Fruit fly (Drosophila melanogaster) whole organism, prepupa: ENCODE results near the gene GatA.

Experiments
- Blimp-1 ChIP-seq: fragments of 200-800 bp; sonication (Bioruptor generic); optimal IDR thresholded peaks from 3 replicates; lab custom pipeline; 2017; ENCODE audit warnings: missing biosample characterization, missing genetic modification characterization, mild to moderate bottlenecking, moderate library complexity, missing genetic modification reagents
- CG10631 ChIP-seq: fragments of 200-800 bp; sonication (Bioruptor generic); optimal IDR thresholded peaks from 2 replicates; lab custom pipeline; 2016; ENCODE audit warnings: missing biosample characterization, missing genetic modification characterization
- CG10669 ChIP-seq: fragments of 200-800 bp; sonication (Bioruptor generic); optimal IDR thresholded peaks from 3 replicates; lab custom pipeline; 2018; ENCODE audit warnings: missing biosample characterization, mild to moderate bottlenecking, missing genetic modification characterization, moderate library complexity
- CG11294 ChIP-seq: fragments of 200-800 bp; sonication (Bioruptor generic); IDR thresholded peaks from 2 replicates; pipeline ENCODE4 v1.3.6; 2022; ENCODE audit warnings: missing biosample characterization, missing genetic modification characterization
- CG11902 ChIP-seq: fragments of 200-800 bp; sonication (Bioruptor generic); optimal IDR thresholded peaks from 3 replicates; lab custom pipeline; 2016; ENCODE audit warnings: missing biosample characterization, missing genetic modification characterization
- CG15336 ChIP-seq: fragments of 200-800 bp; sonication (Bioruptor generic); IDR thresholded peaks from 2 replicates; pipeline ENCODE4 v1.3.6; 2022; ENCODE audit warnings: missing biosample characterization, missing genetic modification characterization
- CG1621 ChIP-seq: fragments of 200-800 bp; sonication (Bioruptor generic); optimal IDR thresholded peaks from 3 replicates; lab custom pipeline; 2018; ENCODE audit warnings: missing biosample characterization, mild to moderate bottlenecking, missing genetic modification characterization
- CG16779 ChIP-seq: fragments of 200-800 bp; sonication (Bioruptor generic); optimal IDR thresholded peaks from 3 replicates; lab custom pipeline; 2017; ENCODE audit warnings: missing biosample characterization, mild to moderate bottlenecking, missing genetic modification characterization
- CG3032 ChIP-seq: fragments of 200-800 bp; optimal IDR thresholded peaks from 2 replicates; lab custom pipeline; 2019; ENCODE audit warnings: missing biosample characterization, mild to moderate bottlenecking, missing genetic modification characterization, moderate library complexity
- CG31627 ChIP-seq: fragments of 200-800 bp; sonication (Bioruptor generic); optimal IDR thresholded peaks from 3 replicates; lab custom pipeline; 2016; ENCODE audit warnings: missing biosample characterization, missing genetic modification characterization
- CG32006 ChIP-seq: fragments of 200-800 bp; sonication (Bioruptor generic); optimal IDR thresholded peaks from 3 replicates; lab custom pipeline; 2017; ENCODE audit warnings: missing biosample characterization, mild to moderate bottlenecking, missing genetic modification characterization
- CG34406 ChIP-seq: fragments of 200-800 bp; sonication (Bioruptor generic); optimal IDR thresholded peaks from 3 replicates; lab custom pipeline; 2016; ENCODE audit warnings: missing biosample characterization, missing genetic modification characterization
- CG4318 ChIP-seq: fragments of 200-800 bp; sonication (Bioruptor generic); optimal IDR thresholded peaks from 3 replicates; lab custom pipeline; 2017; ENCODE audit warnings: missing biosample characterization, mild to moderate bottlenecking, missing genetic modification characterization
- CG6163 ChIP-seq: fragments of 200-800 bp; sonication (Bioruptor generic); IDR thresholded peaks from 3 replicates; pipeline ENCODE4 v1.3.6; 2022; ENCODE audit warnings: missing biosample characterization, missing genetic modification characterization
- CG6276 ChIP-seq: fragments of 200-800 bp; sonication (Bioruptor generic); optimal IDR thresholded peaks from 2 replicates; lab custom pipeline; 2017; ENCODE audit warnings: missing biosample characterization, mild to moderate bottlenecking, missing genetic modification characterization
- CG6792 ChIP-seq: fragments of 200-800 bp; sonication (Bioruptor generic); optimal IDR thresholded peaks from 3 replicates; lab custom pipeline; 2016; ENCODE audit warnings: missing biosample characterization, missing genetic modification characterization
- CG6808 ChIP-seq: fragments of 200-800 bp; sonication (Bioruptor generic); optimal IDR thresholded peaks from 3 replicates; lab custom pipeline; 2017; ENCODE audit warnings: missing biosample characterization, missing genetic modification characterization, mild to moderate bottlenecking, moderate library complexity, missing genetic modification reagents
- CG6854 ChIP-seq: fragments of 200-800 bp; sonication (Bioruptor generic); optimal IDR thresholded peaks from 2 replicates; lab custom pipeline; 2017; ENCODE audit warnings: missing biosample characterization, mild to moderate bottlenecking, missing genetic modification characterization
- CG7368 ChIP-seq: fragments of 200-800 bp; sonication (Bioruptor generic); optimal IDR thresholded peaks from 3 replicates; lab custom pipeline; 2016; ENCODE audit warnings: missing biosample characterization, missing genetic modification characterization
- CG8119 ChIP-seq: fragments of 200-800 bp; sonication (Bioruptor generic); IDR thresholded peaks from 3 replicates; pipeline ENCODE4 v1.3.6; 2022; ENCODE audit warnings: missing biosample characterization, missing genetic modification characterization
- CG8632 ChIP-seq: fragments of 200-800 bp; sonication (Bioruptor generic); optimal IDR thresholded peaks from 3 replicates; lab custom pipeline; 2016; ENCODE audit warnings: missing biosample characterization, missing genetic modification characterization
- CG9139 ChIP-seq: fragments of 200-800 bp; sonication (Bioruptor generic); optimal IDR thresholded peaks from 3 replicates; lab custom pipeline; 2017; ENCODE audit warnings: missing biosample characterization, mild to moderate bottlenecking, missing genetic modification characterization
- Eip75B ChIP-seq: fragments of 200-800 bp; sonication (Bioruptor generic); optimal IDR thresholded peaks from 3 replicates; lab custom pipeline; 2016; ENCODE audit warnings: missing biosample characterization, missing genetic modification characterization
- Eip78C ChIP-seq: fragments of 200-800 bp; sonication (Bioruptor generic); peaks from one replicate; lab custom pipeline; 2016; ENCODE audit warnings: missing biosample characterization, missing genetic modification characterization
- Eip93F ChIP-seq: fragments of 200-800 bp; sonication (Bioruptor generic); optimal IDR thresholded peaks from 2 replicates; lab custom pipeline; 2016; ENCODE audit warnings: missing biosample characterization, mild to moderate bottlenecking, missing genetic modification characterization
- Ets21C ChIP-seq: fragments of 200-800 bp; sonication (Bioruptor generic); optimal IDR thresholded peaks from 3 replicates; lab custom pipeline; 2016; ENCODE audit warnings: missing biosample characterization, missing genetic modification characterization
- Ets96B ChIP-seq: fragments of 200-800 bp; optimal IDR thresholded peaks from 2 replicates; lab custom pipeline; 2019; ENCODE audit warnings: missing biosample characterization, mild to moderate bottlenecking, missing genetic modification characterization, moderate library complexity
- Gug ChIP-seq: fragments of 200-800 bp; sonication (Bioruptor generic); IDR thresholded peaks from 2 replicates; pipeline ENCODE4 v1.3.6; 2022; ENCODE audit warnings: missing biosample characterization, missing genetic modification characterization
- Hr38 ChIP-seq: sonication (Bioruptor generic); optimal IDR thresholded peaks from 2 replicates; lab custom pipeline; 2016; ENCODE audit warnings: missing biosample characterization, missing genetic modification characterization
- Hr39 ChIP-seq: fragments of 200-800 bp; sonication (Bioruptor generic); optimal IDR thresholded peaks from 2 replicates; lab custom pipeline; 2016; ENCODE audit warnings: missing biosample characterization, missing genetic modification characterization
- Hr4 ChIP-seq: fragments of 200-800 bp; sonication (Bioruptor generic); optimal IDR thresholded peaks from 3 replicates; lab custom pipeline; 2016; ENCODE audit warnings: missing biosample characterization, missing genetic modification characterization
- Lpt ChIP-seq: fragments of 200-800 bp; sonication (Bioruptor generic); optimal IDR thresholded peaks from 3 replicates; lab custom pipeline; 2016; ENCODE audit warnings: missing biosample characterization, missing genetic modification characterization
- Met ChIP-seq: fragments of 200-800 bp; sonication (Bioruptor generic); optimal IDR thresholded peaks from 3 replicates; lab custom pipeline; 2016; ENCODE audit warnings: missing biosample characterization, missing genetic modification characterization
- OdsH ChIP-seq: fragments of 200-800 bp; sonication (Bioruptor generic); optimal IDR thresholded peaks from 3 replicates; lab custom pipeline; 2016; ENCODE audit warnings: missing biosample characterization, missing genetic modification characterization
- Smox ChIP-seq: fragments of 200-800 bp; sonication (Bioruptor generic); optimal IDR thresholded peaks from 3 replicates; lab custom pipeline; 2016; ENCODE audit warnings: missing biosample characterization, missing genetic modification characterization
- Sox102F ChIP-seq: fragments of 200-800 bp; sonication (Bioruptor generic); optimal IDR thresholded peaks from 2 replicates; lab custom pipeline; 2016; ENCODE audit warnings: missing biosample characterization, mild to moderate bottlenecking, missing genetic modification characterization
- Sox14 ChIP-seq: fragments of 200-800 bp; sonication (Bioruptor generic); optimal IDR thresholded peaks from 3 replicates; lab custom pipeline; 2016; ENCODE audit warnings: missing biosample characterization, missing genetic modification characterization
- acj6 ChIP-seq: fragments of 200-800 bp; sonication (Bioruptor generic); optimal IDR thresholded peaks from 3 replicates; lab custom pipeline; 2016; ENCODE audit warnings: missing biosample characterization, missing genetic modification characterization
- dsx ChIP-seq: fragments of 200-800 bp; optimal IDR thresholded peaks from 3 replicates; lab custom pipeline; 2019; ENCODE audit warnings: missing biosample characterization, mild to moderate bottlenecking, missing genetic modification characterization, moderate library complexity; ENCODE audit not compliant: poor library complexity, severe bottlenecking
- eg ChIP-seq: fragments of 200-800 bp; sonication (Bioruptor generic); IDR thresholded peaks from 3 replicates; pipeline ENCODE4 v1.3.6; 2022; ENCODE audit warnings: missing biosample characterization, missing genetic modification characterization
- esn ChIP-seq: fragments of 200-800 bp; sonication (Bioruptor generic); optimal IDR thresholded peaks from 2 replicates; lab custom pipeline; 2016; ENCODE audit warnings: missing biosample characterization, mild to moderate bottlenecking, missing genetic modification characterization, moderate library complexity
- fd85E ChIP-seq: fragments of 200-800 bp; sonication (Bioruptor generic); optimal IDR thresholded peaks from 3 replicates; lab custom pipeline; 2016; ENCODE audit warnings: missing biosample characterization, missing genetic modification characterization
- fkh ChIP-seq: fragments of 200-800 bp; sonication (Bioruptor generic); optimal IDR thresholded peaks from 3 replicates; lab custom pipeline; 2017; ENCODE audit warnings: missing biosample characterization, mild to moderate bottlenecking, missing genetic modification characterization, moderate library complexity
- net ChIP-seq: fragments of 200-800 bp; sonication (Bioruptor generic); optimal IDR thresholded peaks from 3 replicates; lab custom pipeline; 2016; ENCODE audit warnings: missing biosample characterization, missing genetic modification characterization
- pdm3 ChIP-seq: fragments of 200-800 bp; sonication (Bioruptor generic); optimal IDR thresholded peaks from 3 replicates; lab custom pipeline; 2016; ENCODE audit warnings: missing biosample characterization, missing genetic modification characterization
- salr ChIP-seq, 2 experiments: fragments of 200-800 bp; sonication (Bioruptor generic); optimal IDR thresholded peaks; 3 replicates each; lab custom pipeline; 2016 to 2018; ENCODE audit warnings: missing biosample characterization in 2 of 2, missing genetic modification characterization in 2 of 2, mild to moderate bottlenecking in 1 of 2
- spab ChIP-seq: fragments of 200-800 bp; sonication (Bioruptor generic); optimal IDR thresholded peaks from 2 replicates; lab custom pipeline; 2017; ENCODE audit warnings: missing biosample characterization, mild to moderate bottlenecking, missing genetic modification characterization, missing genetic modification reagents
- ss ChIP-seq, 2 experiments: fragments of 200-800 bp; sonication (Bioruptor generic); optimal IDR thresholded peaks; 2 replicates in 1 of 2; 3 replicates in 1 of 2; lab custom pipeline; 2017 to 2018; ENCODE audit warnings: mild to moderate bottlenecking in 2 of 2, missing biosample characterization in 2 of 2, missing genetic modification characterization in 2 of 2, moderate library complexity in 1 of 2
- topi ChIP-seq: fragments of 200-800 bp; sonication (Bioruptor generic); optimal IDR thresholded peaks from 3 replicates; lab custom pipeline; 2016; ENCODE audit warnings: missing biosample characterization, missing genetic modification characterization

GatA gene

DNA sequence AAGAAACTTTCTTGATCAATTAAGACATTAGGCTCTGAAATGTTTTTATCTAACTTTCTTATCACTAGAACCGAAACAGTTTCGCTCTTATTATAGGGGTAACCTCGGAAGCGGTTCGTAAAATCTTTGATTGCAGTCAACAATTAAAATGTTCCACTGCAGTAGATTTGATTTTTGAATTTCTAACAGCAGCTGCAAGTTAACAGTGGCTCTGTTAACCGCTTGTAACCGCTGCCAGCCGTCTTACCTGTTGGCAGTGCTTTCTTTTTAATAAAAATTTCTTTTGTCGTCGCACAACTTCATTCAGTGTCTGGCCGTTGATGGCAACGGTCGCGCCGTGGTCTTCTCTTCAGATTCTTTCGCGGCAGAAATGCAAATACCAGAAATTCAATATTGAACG, 4.6 kb upstream of the GatA start, which contains the start of gene CG6026:
Gene CG6026, plus strand, starts transcription at position 301 of the 400 bp plus-strand sequence.
- TF ChIP-seq eg (GFP tag; lab: Robert Waterston, UW) (0 out of 3 replicates have a peak, but pooled peaks have one; percentile 22), CG8119 (GFP tag; lab: Robert Waterston, UW) (peak; percentile 19; the same call in 1 of the 3 replicates), OdsH (GFP tag; lab: Kevin White, UChicago) (no peak), CG6854 (GFP tag; lab: Kevin White, UChicago) (peak; percentile 17), CG9139 (GFP tag; lab: Kevin White, UChicago) (no peak), topi (GFP tag; lab: Kevin White, UChicago) (no peak), Eip78C (GFP tag; lab: Kevin White, UChicago) (peak; percentile 37)

DNA sequence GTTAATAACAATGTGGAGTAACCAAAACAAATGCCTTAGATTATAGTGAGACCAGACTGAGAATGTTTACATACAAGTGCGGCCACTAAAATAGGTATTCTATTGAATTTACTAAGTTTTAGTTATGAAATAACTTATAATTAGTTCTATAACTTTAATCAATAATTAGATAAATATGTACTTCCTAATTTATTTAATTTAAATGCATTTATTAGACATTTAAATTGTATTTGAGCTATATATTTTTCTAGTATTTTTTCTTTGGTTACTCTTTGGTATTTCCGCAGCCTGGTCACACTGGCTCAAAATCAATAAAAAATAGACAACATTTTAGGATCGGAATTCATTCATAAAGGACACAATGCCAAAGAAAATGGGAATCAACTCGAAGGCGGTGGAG, 2.6 kb upstream of the GatA start, which contains the start of the genes Prp18 and CG6013:
Gene Prp18, minus strand, starts transcription at position 62 of the 400 bp plus-strand sequence.
Gene CG6013, plus strand, starts transcription at position 294 of the 400 bp plus-strand sequence.
- no peak for TF ChIP-seq Met (GFP tag; lab: Kevin White, UChicago)
- no peak for TF ChIP-seq CG7368 (GFP tag; lab: Kevin White, UChicago)
- peak; percentile 98 for TF ChIP-seq fkh
- no peak for TF ChIP-seq CG6276 (GFP tag; lab: Kevin White, UChicago)
- peak; percentile 12 for TF ChIP-seq Sox14 (GFP tag; lab: Kevin White, UChicago)
- no peak for TF ChIP-seq CG6808 (GFP tag; lab: Kevin White, UChicago)
- TF ChIP-seq Gug (GFP tag; lab: Robert Waterston, UW) = peak; percentile 23; the same call in 1 of the 2 replicates
- TF ChIP-seq OdsH (GFP tag; lab: Kevin White, UChicago) = peak; percentile 39
- peak; percentile 1 for TF ChIP-seq Hr4 (GFP tag; lab: Kevin White, UChicago)
- TF ChIP-seq Eip93F (GFP tag; lab: Kevin White, UChicago) = no peak
- TF ChIP-seq ss (GFP tag; optimal IDR thresholded peaks at IDR 0.05; lab: Kevin White, UChicago) = peak in 1 of 2 experiments; percentile 13
- peak; percentile 8 for TF ChIP-seq CG6792 (GFP tag; lab: Kevin White, UChicago)
- TF ChIP-seq CG4318 = no peak
- peak; percentile 29 for TF ChIP-seq acj6 (GFP tag; lab: Kevin White, UChicago)
- TF ChIP-seq Ets21C (GFP tag; lab: Kevin White, UChicago) = no peak
- TF ChIP-seq CG3032 (tag; lab: Kevin White, UChicago) = peak; percentile 74
- no peak for TF ChIP-seq Hr38 (GFP tag; lab: Kevin White, UChicago)
- TF ChIP-seq esn (GFP tag; lab: Kevin White, UChicago) = peak; percentile 47
- peak; percentile 47 for TF ChIP-seq CG32006 (GFP tag; lab: Kevin White, UChicago)
- no peak for TF ChIP-seq CG10669 (GFP tag; lab: Kevin White, UChicago)
- TF ChIP-seq topi (GFP tag; lab: Kevin White, UChicago) = no peak
- no peak for TF ChIP-seq Lpt (GFP tag; lab: Kevin White, UChicago)
- TF ChIP-seq CG8632 (GFP tag; lab: Kevin White, UChicago) = peak; percentile 30
- peak; percentile 43 for TF ChIP-seq CG34406 (GFP tag; lab: Kevin White, UChicago)
- TF ChIP-seq net (GFP tag; lab: Kevin White, UChicago) = no peak
- peak; percentile 70 for TF ChIP-seq dsx (GFP tag; lab: Kevin White, UChicago)
- TF ChIP-seq Eip78C (GFP tag; lab: Kevin White, UChicago) = peak; percentile 34
- TF ChIP-seq CG6854 (GFP tag; lab: Kevin White, UChicago) = no peak
- TF ChIP-seq CG31627 = no peak
- TF ChIP-seq eg (GFP tag; lab: Robert Waterston, UW) = no peak
- TF ChIP-seq Smox (GFP tag; lab: Kevin White, UChicago) = no peak
- no peak for TF ChIP-seq CG9139 (GFP tag; lab: Kevin White, UChicago)
- no peak for TF ChIP-seq CG11294 (GFP tag; lab: Robert Waterston, UW)
- TF ChIP-seq fd85E (GFP tag; lab: Kevin White, UChicago) = no peak
- TF ChIP-seq CG11902 (GFP tag; lab: Kevin White, UChicago) = no peak
- TF ChIP-seq CG6163 (GFP tag; lab: Robert Waterston, UW) = no peak
- TF ChIP-seq pdm3 = no peak
- peak; percentile 36 for TF ChIP-seq Ets96B (tag; lab: Kevin White, UChicago)
- TF ChIP-seq Hr39 (GFP tag; lab: Kevin White, UChicago) = no peak
- TF ChIP-seq Eip75B (GFP tag; lab: Kevin White, UChicago) = no peak
- TF ChIP-seq CG15336 (GFP tag; lab: Robert Waterston, UW) = 0 out of 2 replicates have a peak, but pooled peaks have one; percentile 25
- TF ChIP-seq salr (GFP tag; optimal IDR thresholded peaks at IDR 0.05; lab: Kevin White, UChicago) = no peak
- TF ChIP-seq CG1621 (tag; lab: Kevin White, UChicago) = no peak
- TF ChIP-seq CG10631 (GFP tag; lab: Kevin White, UChicago) = peak; percentile 45
- TF ChIP-seq Sox102F (GFP tag; lab: Kevin White, UChicago) = no peak
- no peak for TF ChIP-seq spab (GFP tag; lab: Kevin White, UChicago)
- no peak for TF ChIP-seq CG16779 (tag; lab: Kevin White, UChicago)
- TF ChIP-seq Blimp-1 = no peak
